Worm (Caenorhabditis elegans) whole organism, L3 larva: ENCODE measurements around the gene T28C6.10.

ENCODE experiments used
- ama-1 ChIP-seq: fragments of 150-350 bp; optimal IDR thresholded peaks from 2 replicates; lab custom pipeline; 2018
- ceh-82 ChIP-seq: fragments of 150-350 bp; optimal IDR thresholded peaks from 2 replicates; lab custom pipeline; 2014; ENCODE audit warnings: missing biosample characterization, missing genetic modification characterization
- nhr-23 ChIP-seq: fragments of 150-350 bp; optimal IDR thresholded peaks from 2 replicates; lab custom pipeline; 2014; ENCODE audit warnings: missing biosample characterization, missing genetic modification reagents, missing genetic modification characterization
- pha-4 ChIP-seq: fragments of 150-350 bp; optimal IDR thresholded peaks from 2 replicates; lab custom pipeline; 2014; ENCODE audit warnings: missing biosample characterization, missing genetic modification reagents, missing genetic modification characterization
- unc-62 ChIP-seq: fragments of 150-350 bp; sonication (generic microtip); optimal IDR thresholded peaks from 4 replicates; lab custom pipeline; 2014; ENCODE audit warnings: missing biosample characterization, missing genetic modification reagents, missing genetic modification characterization

DNA sequence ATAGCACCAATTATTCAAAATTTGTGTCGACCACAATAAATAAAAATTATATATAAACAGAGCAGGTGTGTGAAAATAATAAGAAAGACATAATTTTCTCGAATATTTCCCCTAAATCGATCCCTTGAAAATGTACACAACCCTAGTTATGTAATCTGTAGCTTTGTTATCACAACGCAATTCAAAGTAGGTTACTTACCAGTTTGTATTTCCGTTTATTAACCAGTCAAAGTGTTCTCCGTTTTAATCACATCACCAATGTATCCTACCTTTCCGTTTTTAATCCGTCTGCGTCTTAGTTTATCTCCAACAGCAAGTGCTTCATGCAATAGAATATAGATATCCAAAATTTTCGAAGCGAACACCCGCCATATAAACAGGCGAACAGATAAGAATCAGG is 35.6 kb downstream of the T28C6.10 start:
- TF ChIP-seq pha-4: no peak
- TF ChIP-seq ceh-82: no peak
- TF ChIP-seq unc-62 (GFP tag; lab: Kevin White, UChicago): no peak
- no peak for TF ChIP-seq ama-1 (lab: Kevin White, UChicago)
- no peak for TF ChIP-seq nhr-23 (tag; lab: Kevin White, UChicago)
